Worm (Caenorhabditis elegans) whole organism, L1 larva: ENCODE data around the gene T07E3.4.
A peak's percentile ranks its signal among the peaks of the same experiment; 100 is the strongest.

Experiments used
- Y116A8C.19 ChIP-seq: sonication (generic microtip); optimal IDR thresholded peaks from 2 replicates; lab custom pipeline; 2016; ENCODE audit warnings: missing compliant biosample characterization, missing genetic modification characterization, borderline replicate concordance
- aly-2 ChIP-seq: fragments of 150-350 bp; optimal IDR thresholded peaks from 2 replicates; lab custom pipeline; 2014; ENCODE audit warnings: missing biosample characterization, missing genetic modification characterization
- blmp-1 ChIP-seq: fragments of 150-350 bp; optimal IDR thresholded peaks from 2 replicates; lab custom pipeline; 2014; ENCODE audit warnings: missing biosample characterization, missing genetic modification characterization
- ceh-63 ChIP-seq: fragments of 200-800 bp; sonication (Bioruptor generic); optimal IDR thresholded peaks from 2 replicates; lab custom pipeline; 2018; ENCODE audit warnings: mild to moderate bottlenecking, missing genetic modification characterization, missing compliant biosample characterization
- ceh-8 ChIP-seq: fragments of 200-800 bp; sonication (Bioruptor generic); optimal IDR thresholded peaks from 2 replicates; lab custom pipeline; 2018; ENCODE audit warnings: mild to moderate bottlenecking, missing genetic modification characterization, moderate library complexity, missing compliant biosample characterization
- ceh-82 ChIP-seq, 3 experiments: fragments of 150-350 bp in 1 of 3; sonication (generic microtip) in 2 of 3; optimal IDR thresholded peaks; 2 replicates each; lab custom pipeline; 2014 to 2017; ENCODE audit warnings: missing biosample characterization in 3 of 3, missing genetic modification characterization in 3 of 3
- ceh-88 ChIP-seq: fragments of 200-800 bp; sonication (Bioruptor generic); IDR thresholded peaks from 2 replicates; pipeline ENCODE4 v1.3.6; 2022; ENCODE audit warnings: missing genetic modification characterization, missing compliant biosample characterization
- efl-1 ChIP-seq, 4 experiments: fragments of 150-350 bp; optimal IDR thresholded peaks in 3 of 4; peaks in 1 of 4; 1 replicate in 1 of 4; 2 replicates in 3 of 4; lab custom pipeline; 2014; ENCODE audit warnings: missing biosample characterization in 2 of 4, missing genetic modification characterization in 2 of 4, missing genetic modification reagents in 2 of 4
- efl-3 ChIP-seq: fragments of 200-800 bp; sonication (Bioruptor generic); optimal IDR thresholded peaks from 2 replicates; lab custom pipeline; 2018; ENCODE audit warnings: mild to moderate bottlenecking, missing genetic modification characterization, missing compliant biosample characterization
- egl-27 ChIP-seq, 2 experiments: fragments of 150-350 bp in 1 of 2; sonication (generic microtip); optimal IDR thresholded peaks; 3 replicates each; lab custom pipeline; 2017 to 2018; ENCODE audit warnings: missing biosample characterization in 2 of 2, missing genetic modification characterization in 2 of 2, missing genetic modification reagents in 2 of 2
- fkh-4 ChIP-seq: sonication (generic microtip); optimal IDR thresholded peaks from 2 replicates; lab custom pipeline; 2016; ENCODE audit warnings: missing compliant biosample characterization, missing genetic modification characterization, borderline replicate concordance
- fos-1 ChIP-seq: fragments of 150-350 bp; optimal IDR thresholded peaks from 2 replicates; lab custom pipeline; 2014; ENCODE audit warnings: missing biosample characterization, missing genetic modification characterization
- hlh-17 ChIP-seq: fragments of 200-800 bp; sonication (Bioruptor generic); optimal IDR thresholded peaks from 2 replicates; lab custom pipeline; 2018; ENCODE audit warnings: missing genetic modification characterization, mild to moderate bottlenecking, missing compliant biosample characterization, moderate library complexity, borderline replicate concordance
- hpl-2 ChIP-seq: fragments of 150-350 bp; optimal IDR thresholded peaks from 2 replicates; lab custom pipeline; 2014; ENCODE audit warnings: missing biosample characterization, missing genetic modification reagents, missing genetic modification characterization
- jun-1 ChIP-seq: fragments of 150-350 bp; optimal IDR thresholded peaks from 2 replicates; lab custom pipeline; 2014; ENCODE audit warnings: missing biosample characterization, missing genetic modification reagents, missing genetic modification characterization
- lin-13 ChIP-seq: fragments of 150-350 bp; optimal IDR thresholded peaks from 2 replicates; lab custom pipeline; 2014; ENCODE audit warnings: missing biosample characterization, missing genetic modification reagents, missing genetic modification characterization
- lin-35 ChIP-seq, 2 experiments: fragments of 150-350 bp; optimal IDR thresholded peaks; 2 replicates each; lab custom pipeline; 2014; ENCODE audit warnings: missing biosample characterization in 2 of 2, missing genetic modification characterization in 2 of 2, missing genetic modification reagents in 2 of 2
- lin-39 ChIP-seq: fragments of 150-350 bp; optimal IDR thresholded peaks from 2 replicates; lab custom pipeline; 2014; ENCODE audit warnings: missing biosample characterization, missing genetic modification reagents, missing genetic modification characterization
- lir-3 ChIP-seq: sonication (generic microtip); optimal IDR thresholded peaks from 2 replicates; lab custom pipeline; 2016; ENCODE audit warnings: mild to moderate bottlenecking, missing genetic modification characterization, moderate library complexity, missing compliant biosample characterization; ENCODE audit not compliant: poor library complexity
- mdl-1 ChIP-seq, 2 experiments: fragments of 150-350 bp; optimal IDR thresholded peaks; 2 replicates each; lab custom pipeline; 2014 to 2017; ENCODE audit warnings: missing biosample characterization in 2 of 2, missing genetic modification characterization in 2 of 2, inconsistent platforms in 1 of 2
- mef-2 ChIP-seq: fragments of 150-350 bp; optimal IDR thresholded peaks from 2 replicates; lab custom pipeline; 2014; ENCODE audit warnings: missing biosample characterization, missing genetic modification characterization
- mep-1 ChIP-seq: fragments of 150-350 bp; optimal IDR thresholded peaks from 2 replicates; lab custom pipeline; 2014; ENCODE audit warnings: missing biosample characterization, missing genetic modification characterization
- nhr-11 ChIP-seq: fragments of 150-350 bp; optimal IDR thresholded peaks from 2 replicates; lab custom pipeline; 2014; ENCODE audit warnings: missing biosample characterization, missing genetic modification characterization
- nhr-12 ChIP-seq: sonication (generic microtip); optimal IDR thresholded peaks from 2 replicates; lab custom pipeline; 2017; ENCODE audit warnings: missing biosample characterization, missing genetic modification characterization
- nhr-76 ChIP-seq: sonication (generic microtip); optimal IDR thresholded peaks from 2 replicates; lab custom pipeline; 2017; ENCODE audit warnings: missing biosample characterization, missing genetic modification characterization
- nhr-77 ChIP-seq: fragments of 150-350 bp; optimal IDR thresholded peaks from 2 replicates; lab custom pipeline; 2014; ENCODE audit warnings: missing biosample characterization, missing genetic modification characterization
- nhr-85 ChIP-seq: sonication (generic microtip); peaks from one replicate; lab custom pipeline; 2016; ENCODE audit warnings: missing genetic modification characterization, inconsistent platforms, missing compliant biosample characterization
- nhr-90 ChIP-seq: sonication (generic microtip); optimal IDR thresholded peaks from 2 replicates; lab custom pipeline; 2016; ENCODE audit warnings: mild to moderate bottlenecking, missing genetic modification characterization, missing compliant biosample characterization; ENCODE audit not compliant: poor library complexity
- pag-3 ChIP-seq: sonication (generic microtip); optimal IDR thresholded peaks from 2 replicates; lab custom pipeline; 2017; ENCODE audit warnings: missing genetic modification characterization, mild to moderate bottlenecking, missing compliant biosample characterization, antibody characterized with exemption, borderline replicate concordance; ENCODE audit not compliant: insufficient read depth
- pqm-1 ChIP-seq: sonication (generic microtip); optimal IDR thresholded peaks from 3 replicates; lab custom pipeline; 2017; ENCODE audit warnings: missing biosample characterization, missing genetic modification characterization
- snu-23 ChIP-seq: sonication (generic microtip); optimal IDR thresholded peaks from 2 replicates; lab custom pipeline; 2016; ENCODE audit warnings: missing genetic modification characterization, missing compliant biosample characterization
- sox-4 ChIP-seq: sonication (generic microtip); optimal IDR thresholded peaks from 2 replicates; lab custom pipeline; 2016; ENCODE audit warnings: missing genetic modification characterization, missing compliant biosample characterization
- sptf-1 ChIP-seq: fragments of 150-350 bp; optimal IDR thresholded peaks from 2 replicates; lab custom pipeline; 2014; ENCODE audit warnings: missing biosample characterization, missing genetic modification characterization
- sup-37 ChIP-seq: fragments of 200-800 bp; sonication (Bioruptor generic); optimal IDR thresholded peaks from 2 replicates; lab custom pipeline; 2018; ENCODE audit warnings: mild to moderate bottlenecking, missing genetic modification characterization, missing compliant biosample characterization
- swsn-7 ChIP-seq: sonication (generic microtip); optimal IDR thresholded peaks from 2 replicates; lab custom pipeline; 2016; ENCODE audit warnings: missing genetic modification characterization, missing compliant biosample characterization
- tbx-2 ChIP-seq: sonication (generic microtip); optimal IDR thresholded peaks from 2 replicates; lab custom pipeline; 2016; ENCODE audit warnings: missing genetic modification characterization, missing compliant biosample characterization
- unc-62 ChIP-seq: fragments of 150-350 bp; optimal IDR thresholded peaks from 2 replicates; lab custom pipeline; 2014; ENCODE audit warnings: missing biosample characterization, missing genetic modification reagents, missing genetic modification characterization
- unc-86 ChIP-seq: sonication (generic microtip); optimal IDR thresholded peaks from 2 replicates; lab custom pipeline; 2016; ENCODE audit warnings: missing genetic modification characterization, missing compliant biosample characterization
- zag-1 ChIP-seq: fragments of 150-350 bp; optimal IDR thresholded peaks from 2 replicates; lab custom pipeline; 2014; ENCODE audit warnings: missing biosample characterization, missing genetic modification characterization
- ztf-11 ChIP-seq, 2 experiments: sonication (generic microtip); optimal IDR thresholded peaks; 2 replicates each; lab custom pipeline; 2016 to 2017; ENCODE audit warnings: missing genetic modification characterization in 2 of 2, missing biosample characterization in 1 of 2, missing compliant biosample characterization in 1 of 2
- ztf-4 ChIP-seq: fragments of 150-350 bp; optimal IDR thresholded peaks from 2 replicates; lab custom pipeline; 2014; ENCODE audit warnings: missing biosample characterization, missing genetic modification characterization

Gene T07E3.4

DNA sequence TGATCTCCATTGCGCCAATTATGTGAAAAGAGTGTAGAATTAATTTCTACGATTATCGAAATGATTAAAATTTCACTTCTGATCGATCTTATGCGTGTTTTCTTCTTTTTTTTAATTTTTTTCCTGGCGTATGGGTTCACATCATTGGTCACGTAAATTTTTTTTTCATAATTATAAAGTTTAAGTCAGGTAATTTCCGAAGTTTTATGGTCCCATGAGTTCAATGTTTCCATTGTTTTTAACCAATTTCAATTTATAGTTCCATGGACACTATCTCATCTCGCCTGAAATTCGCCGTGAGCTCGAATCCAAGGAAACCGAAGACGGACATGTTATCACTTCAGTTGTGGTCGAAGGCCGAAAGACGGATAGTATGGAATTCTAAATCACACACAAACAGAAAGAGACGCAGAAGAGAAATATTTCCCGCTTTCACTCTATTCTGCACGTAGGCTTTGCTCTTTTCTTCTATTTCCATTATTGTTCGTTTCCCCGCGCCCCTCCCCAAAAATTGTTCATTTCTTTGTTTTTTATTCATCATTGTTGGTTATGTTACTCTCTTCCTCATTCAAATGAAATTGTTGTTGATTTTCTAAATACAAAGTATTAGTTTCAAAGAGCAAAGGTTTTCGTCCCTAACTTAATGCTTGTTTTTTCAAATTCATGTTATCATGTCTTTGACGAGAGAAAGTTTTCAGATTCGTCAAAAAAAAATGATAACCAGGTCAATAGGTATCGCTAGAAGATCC is 37.6 kb downstream of the T07E3.4 start, which contains the start of the genes F57B9.8 and coq-2:
F57B9.8 (minus strand) TSS at position 51 of the 749 bp plus-strand sequence.
coq-2 (plus strand) TSS at position 699 of the 749 bp plus-strand sequence.
- TF ChIP-seq ceh-82 (tag; optimal IDR thresholded peaks at IDR 0.05; lab: Kevin White, UChicago), result no peak
- TF ChIP-seq lin-39 (tag; lab: Kevin White, UChicago), result no peak
- no peak for TF ChIP-seq lin-35 (GFP tag; optimal IDR thresholded peaks at IDR 0.05; lab: Kevin White, UChicago)
- no peak for TF ChIP-seq fos-1 (tag; lab: Kevin White, UChicago)
- TF ChIP-seq mdl-1 (tag; optimal IDR thresholded peaks at IDR 0.05; lab: Kevin White, UChicago), result no peak
- no peak for TF ChIP-seq pqm-1 (tag; lab: Kevin White, UChicago)
- no peak for TF ChIP-seq mef-2 (tag; lab: Kevin White, UChicago)
- no peak for TF ChIP-seq hpl-2
- no peak for TF ChIP-seq Y116A8C.19 (tag; lab: Kevin White, UChicago)

DNA sequence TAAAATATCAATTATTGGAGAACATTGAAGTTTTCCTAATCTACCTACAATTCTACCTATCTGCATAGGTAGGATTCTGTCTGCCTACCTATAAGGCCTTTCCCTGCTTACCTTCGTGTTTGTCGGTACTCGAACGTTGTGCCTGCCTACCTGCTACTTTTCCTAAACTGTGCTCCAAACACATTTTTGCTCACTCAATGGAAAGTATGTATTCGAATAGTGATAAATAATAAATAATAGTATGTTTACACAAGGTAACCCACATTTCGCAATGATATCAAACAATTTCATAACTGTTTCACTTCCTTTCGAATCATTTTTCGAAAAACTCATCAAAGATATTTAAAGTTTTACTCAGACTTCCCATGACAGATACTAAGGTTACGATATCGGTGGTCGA is 41.7 kb downstream of the T07E3.4 start, which contains the start of gene F57B9.3:
F57B9.3 (plus strand) TSS at position 301 of the 400 bp plus-strand sequence.
- TF ChIP-seq nhr-11 (no peak), unc-62 (GFP tag; lab: Kevin White, UChicago) (no peak), snu-23 (GFP tag; lab: Kevin White, UChicago) (no peak), efl-3 (no peak), egl-27 (tag; optimal IDR thresholded peaks at IDR 0.05; lab: Kevin White, UChicago) (no peak), ceh-88 (GFP tag; lab: Robert Waterston, UW) (no peak), nhr-77 (tag; lab: Kevin White, UChicago) (no peak), fkh-4 (no peak), mep-1 (tag; lab: Kevin White, UChicago) (no peak), swsn-7 (tag; lab: Kevin White, UChicago) (no peak), tbx-2 (tag; lab: Kevin White, UChicago) (no peak)
- TF ChIP-seq, all 84 proteins: peak for 0

ce11 chrIII:6945319-6945718 is 47.5 kb downstream of the T07E3.4 start:
- TF ChIP-seq mep-1 (tag; lab: Kevin White, UChicago) (no peak), efl-1 (optimal IDR thresholded peaks at IDR 0.05; lab: Kevin White, UChicago) (no peak), efl-1 (GFP tag; optimal IDR thresholded peaks at IDR 0.05 in 1 of 2; lab: Kevin White, UChicago) (peak in 1 of 2 experiments; percentile 18)

DNA sequence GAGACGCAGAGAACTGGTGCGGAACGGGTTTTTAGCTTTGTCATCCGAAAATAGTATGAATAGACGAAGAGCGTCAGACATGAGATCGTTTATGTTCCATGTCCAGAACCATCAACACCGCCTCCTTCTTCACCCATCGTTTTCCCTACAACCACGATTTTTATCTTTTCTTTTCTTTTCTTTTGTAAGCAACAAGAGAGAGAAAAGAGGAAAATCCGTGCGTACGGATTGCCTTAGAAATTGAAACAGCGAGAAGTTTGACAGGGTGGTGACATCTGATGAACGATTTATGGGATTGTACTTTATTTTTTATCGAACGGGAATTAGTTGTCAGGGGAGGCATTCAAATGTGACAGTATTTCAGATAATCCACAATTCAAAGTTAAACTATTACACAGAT is 47.9 kb downstream of the T07E3.4 start, which contains the start of gene abu-13:
abu-13 (minus strand) TSS at position 152 of the 400 bp plus-strand sequence.
- TF ChIP-seq efl-1 (optimal IDR thresholded peaks at IDR 0.05; lab: Kevin White, UChicago) (no peak), efl-1 (GFP tag; optimal IDR thresholded peaks at IDR 0.05 in 1 of 2; lab: Kevin White, UChicago) (peak in 1 of 2 experiments; percentile 21), ztf-4 (tag; lab: Kevin White, UChicago) (no peak), nhr-90 (tag; lab: Kevin White, UChicago) (no peak), nhr-85 (tag; lab: Kevin White, UChicago) (peak; percentile 19), blmp-1 (tag; lab: Kevin White, UChicago) (peak; percentile 93)

- TF ChIP-seq nhr-12 (tag; lab: Kevin White, UChicago) (no peak), Y116A8C.19 (tag; lab: Kevin White, UChicago) (no peak), lin-13 (GFP tag; lab: Kevin White, UChicago) (no peak), pag-3 (tag; lab: Kevin White, UChicago) (no peak), tbx-2 (tag; lab: Kevin White, UChicago) (no peak), lin-35 (GFP tag; optimal IDR thresholded peaks at IDR 0.05; lab: Kevin White, UChicago) (peak; percentile 37 to 52), aly-2 (tag; lab: Kevin White, UChicago) (no peak), unc-86 (tag; lab: Kevin White, UChicago) (no peak), nhr-76 (tag; lab: Kevin White, UChicago) (no peak), ceh-8 (GFP tag; lab: Kevin White, UChicago) (no peak), jun-1 (tag; lab: Kevin White, UChicago) (no peak), zag-1 (tag; lab: Kevin White, UChicago) (no peak), sptf-1 (no peak), nhr-11 (no peak), ztf-11 (tag; optimal IDR thresholded peaks at IDR 0.05; lab: Kevin White, UChicago) (no peak), sup-37 (GFP tag; lab: Kevin White, UChicago) (no peak), ceh-63 (no peak), lin-39 (tag; lab: Kevin White, UChicago) (no peak), hlh-17 (GFP tag; lab: Kevin White, UChicago) (no peak), mef-2 (tag; lab: Kevin White, UChicago) (no peak), sox-4 (no peak), lir-3 (tag; lab: Kevin White, UChicago) (no peak), fkh-4 (no peak)
Observed at ce11 chrIII:6946382-6946781, 48.6 kb downstream of the T07E3.4 start, which contains the start of gene let-711. Gene let-711 (plus strand): TSS chrIII:6946718.
